Worm (Caenorhabditis elegans): Measurements from ENCODE around the gene cav-2.
A peak's percentile ranks its signal among the peaks of the same experiment; 100 is the strongest.

Gene cav-2

ce11 chrV:13565197-13565596 lies 8.3 kb downstream of the cav-2 start (continued):
- no peak for TF ChIP-seq ces-1 (GFP tag; optimal IDR thresholded peaks at IDR 0.05)
- TF ChIP-seq ztf-4 (tag; optimal IDR thresholded peaks at IDR 0.05), result peak; percentile 71
- no peak for TF ChIP-seq hlh-4 (tag; optimal IDR thresholded peaks at IDR 0.05)
- TF ChIP-seq sup-37 (GFP tag; optimal IDR thresholded peaks at IDR 0.05), result peak; percentile 59

ce11 chrV:13565781-13566180 lies 8.9 kb downstream of the cav-2 start, which contains the start of gene slrp-1:
Gene slrp-1, plus strand, starts transcription at chrV:13565863.
- TF ChIP-seq C16A3.4 (tag; optimal IDR thresholded peaks at IDR 0.05) (no peak), snpc-4 (tag; optimal IDR thresholded peaks at IDR 0.05) (no peak), efl-1 (optimal IDR thresholded peaks at IDR 0.05) (no peak), efl-1 (GFP tag; optimal IDR thresholded peaks at IDR 0.05 in 1 of 2) (peak in 1 of 2 experiments; percentile 79), lin-39 (tag; optimal IDR thresholded peaks at IDR 0.05) (no peak), zag-1 (tag; optimal IDR thresholded peaks at IDR 0.05) (no peak), ama-1 (optimal IDR thresholded peaks at IDR 0.05) (no peak), nhr-85 (tag) (peak; percentile 53), ceh-82 (tag; optimal IDR thresholded peaks at IDR 0.05) (no peak), ztf-4 (tag; optimal IDR thresholded peaks at IDR 0.05) (no peak), dpl-1 (GFP tag; optimal IDR thresholded peaks at IDR 0.05) (no peak), xbp-1 (tag; optimal IDR thresholded peaks at IDR 0.05) (no peak), Y116A8C.19 (tag; optimal IDR thresholded peaks at IDR 0.05; ENCODE audit: borderline replicate concordance) (no peak), snu-23 (GFP tag; optimal IDR thresholded peaks at IDR 0.05) (no peak)

DNA sequence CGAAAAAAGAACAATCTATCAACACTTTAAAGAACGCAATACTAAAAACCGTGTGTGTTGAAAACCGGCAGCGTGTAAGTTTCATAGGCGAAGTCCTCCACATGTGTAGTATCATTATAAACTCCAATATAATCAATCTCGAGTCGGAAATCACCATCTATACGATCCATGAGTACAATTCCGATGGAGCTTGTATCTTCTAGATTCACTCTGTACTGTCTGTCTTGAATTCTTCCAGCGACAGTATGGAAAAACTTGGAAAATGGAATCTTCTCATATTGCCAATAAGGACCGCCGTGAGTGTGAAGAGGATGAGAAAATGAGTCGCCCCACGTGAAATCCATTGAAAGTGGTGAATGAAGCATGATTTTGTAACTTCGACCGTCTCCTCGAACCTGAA lies 10.1 kb downstream of the cav-2 start:
- TF ChIP-seq nhr-47 (tag; optimal IDR thresholded peaks at IDR 0.05) (no peak), fkh-10 (GFP tag; optimal IDR thresholded peaks at IDR 0.05) (no peak), ceh-82 (tag; optimal IDR thresholded peaks at IDR 0.05) (no peak), nhr-85 (tag) (peak; percentile 24), elt-2 (tag; optimal IDR thresholded peaks at IDR 0.05) (peak; percentile 16), lin-39 (tag; optimal IDR thresholded peaks at IDR 0.05) (no peak), ceh-63 (GFP tag; optimal IDR thresholded peaks at IDR 0.05) (no peak), blmp-1 (tag; optimal IDR thresholded peaks at IDR 0.05) (no peak), mep-1 (tag; optimal IDR thresholded peaks at IDR 0.05) (no peak), snu-23 (GFP tag; optimal IDR thresholded peaks at IDR 0.05) (peak; percentile 0), hpl-2 (GFP tag; optimal IDR thresholded peaks at IDR 0.05) (no peak), efl-1 (optimal IDR thresholded peaks at IDR 0.05) (no peak), efl-1 (GFP tag; optimal IDR thresholded peaks at IDR 0.05 in 1 of 2) (peak in 1 of 2 experiments; percentile 87), mef-2 (tag; optimal IDR thresholded peaks at IDR 0.05) (no peak), nhr-28 (tag; optimal IDR thresholded peaks at IDR 0.05) (no peak), ama-1 (optimal IDR thresholded peaks at IDR 0.05) (peak; percentile 67), nhr-71 (tag; optimal IDR thresholded peaks at IDR 0.05) (peak; percentile 41), nhr-19 (GFP tag; conservative IDR thresholded peaks at IDR 0.05) (0 out of 2 replicates have a peak, but pooled peaks have one; percentile 2), lsy-2 (tag; optimal IDR thresholded peaks at IDR 0.05) (no peak), dpl-1 (GFP tag; optimal IDR thresholded peaks at IDR 0.05) (peak in 1 of 3 experiments; percentile 10), tbx-2 (tag; optimal IDR thresholded peaks at IDR 0.05) (no peak), pax-3 (tag; optimal IDR thresholded peaks at IDR 0.05) (peak; percentile 4), lin-35 (GFP tag; optimal IDR thresholded peaks at IDR 0.05) (peak in 1 of 2 experiments; percentile 5), aly-2 (tag; optimal IDR thresholded peaks at IDR 0.05) (no peak)

DNA sequence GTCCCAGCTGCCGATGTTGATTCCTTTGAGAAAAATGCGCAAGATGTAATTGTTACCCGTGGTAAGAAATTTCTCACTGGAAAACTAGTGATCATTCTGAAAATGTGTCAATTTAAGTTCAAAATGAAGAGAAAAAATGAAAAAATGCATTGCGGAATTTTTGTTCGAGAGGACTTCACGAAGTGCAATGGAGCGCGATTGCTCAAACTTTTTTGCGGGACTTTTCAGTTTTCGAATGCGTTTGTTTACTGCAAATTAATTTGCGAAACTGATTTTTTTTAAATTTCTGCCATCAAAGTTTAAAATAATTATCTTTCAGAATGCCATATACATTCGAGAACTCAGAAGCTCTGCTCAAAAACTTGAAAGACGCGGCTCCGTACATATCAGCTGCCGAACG lies 11.6 kb downstream of the cav-2 start, which contains the start of the genes nuaf-1 and bir-2:
nuaf-1 (minus strand) TSS at position 98 of the 400 bp plus-strand sequence.
bir-2 (plus strand) TSS at position 318 of the 400 bp plus-strand sequence.
- TF ChIP-seq mep-1 (tag; optimal IDR thresholded peaks at IDR 0.05) (peak; percentile 85), unc-98 (GFP tag; IDR thresholded peaks at IDR 0.05) (no peak), fkh-8 (tag; optimal IDR thresholded peaks at IDR 0.05) (peak; percentile 41), mab-9 (GFP tag; IDR thresholded peaks at IDR 0.05) (no peak), lin-35 (GFP tag; optimal IDR thresholded peaks at IDR 0.05) (peak; percentile 78 to 90), ets-5 (GFP tag; IDR thresholded peaks at IDR 0.05) (no peak), ceh-82 (tag; optimal IDR thresholded peaks at IDR 0.05) (peak in 2 of 3 experiments; percentile 47 to 55), ceh-88 (GFP tag; IDR thresholded peaks at IDR 0.05) (no peak), nhr-28 (tag; optimal IDR thresholded peaks at IDR 0.05) (no peak), lin-39 (tag; optimal IDR thresholded peaks at IDR 0.05) (no peak), nhr-11 (tag; optimal IDR thresholded peaks at IDR 0.05) (no peak), unc-62 (GFP tag; optimal IDR thresholded peaks at IDR 0.05) (no peak), dpl-1 (GFP tag; optimal IDR thresholded peaks at IDR 0.05) (peak; percentile 75 to 91 (median 85)), hlh-17 (GFP tag; optimal IDR thresholded peaks at IDR 0.05; ENCODE audit: borderline replicate concordance) (no peak), grh-1 (GFP tag; IDR thresholded peaks at IDR 0.05) (no peak), ama-1 (optimal IDR thresholded peaks at IDR 0.05) (no peak), zip-4 (GFP tag; optimal IDR thresholded peaks at IDR 0.05) (no peak), F16B12.6 (tag; optimal IDR thresholded peaks at IDR 0.05) (peak; percentile 23), fkh-10 (GFP tag; optimal IDR thresholded peaks at IDR 0.05) (no peak), snu-23 (GFP tag; optimal IDR thresholded peaks at IDR 0.05) (peak; percentile 73), nhr-20 (tag; optimal IDR thresholded peaks at IDR 0.05) (peak; percentile 59), tlp-1 (tag; optimal IDR thresholded peaks at IDR 0.05) (no peak), lsy-2 (tag; optimal IDR thresholded peaks at IDR 0.05) (peak; percentile 70 to 74), nhr-84 (tag; optimal IDR thresholded peaks at IDR 0.05) (no peak), nhr-47 (tag; optimal IDR thresholded peaks at IDR 0.05) (peak; percentile 78)

All from whole organism, L1 larva.